Fruit fly (Drosophila melanogaster) Kc167 (cell line): ENCODE results near the gene Idh3g.

Source experiments
- Myc ChIP-seq: fragments of >200 bp; optimal IDR thresholded peaks from 2 replicates; lab custom pipeline; 2017; ENCODE audit warnings: missing external identifiers
- Sin3A ChIP-seq: fragments of >200 bp; optimal IDR thresholded peaks from 2 replicates; lab custom pipeline; 2018; ENCODE audit warnings: missing external identifiers
- h ChIP-seq: fragments of >200 bp; optimal IDR thresholded peaks from 3 replicates; lab custom pipeline; 2018; ENCODE audit warnings: missing external identifiers
- insv ChIP-seq: fragments of >200 bp; optimal IDR thresholded peaks from 3 replicates; lab custom pipeline; 2018; ENCODE audit warnings: missing external identifiers
- psq ChIP-seq: fragments of >200 bp; optimal IDR thresholded peaks from 2 replicates; lab custom pipeline; 2017; ENCODE audit warnings: missing external identifiers
- ttk ChIP-seq: sonication (Bioruptor generic); optimal IDR thresholded peaks from 2 replicates; lab custom pipeline; 2017; ENCODE audit warnings: missing external identifiers

The Idh3g gene

DNA sequence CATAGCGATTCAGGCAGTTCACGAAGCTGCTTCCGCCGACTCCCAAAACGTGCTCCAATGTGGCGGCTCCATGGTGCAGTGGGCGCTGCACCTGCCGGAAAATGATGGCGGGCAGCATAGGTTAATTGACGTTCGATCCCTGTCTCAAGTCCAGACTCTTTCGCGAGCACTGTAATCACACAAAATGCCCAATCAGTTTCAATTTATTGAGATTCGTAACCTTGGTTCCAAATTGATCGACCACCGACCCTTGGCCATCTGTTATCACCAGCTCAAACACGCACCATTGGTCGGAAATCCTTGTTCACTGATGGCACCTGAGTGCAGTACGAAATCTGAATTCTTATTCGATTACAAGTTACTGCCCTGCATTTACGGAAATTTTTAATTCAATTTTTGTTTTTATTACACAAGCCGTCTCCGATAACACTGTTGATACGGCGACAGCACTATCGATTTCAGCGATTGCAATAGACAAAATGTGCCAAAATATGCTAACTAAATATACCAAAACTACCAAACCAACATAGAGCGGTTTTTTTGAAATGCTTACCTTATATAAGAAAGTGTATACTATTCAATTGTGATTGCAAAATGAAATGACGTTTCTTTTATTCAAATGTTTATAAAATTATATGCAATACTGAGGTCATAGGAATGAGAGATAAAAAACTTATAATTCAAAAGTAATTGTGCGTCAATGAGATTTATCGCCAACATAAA is 6.2 kb downstream of the Idh3g start, which contains the start of gene CLS:
TSS of gene CLS (minus strand) at position 673 of the 723 bp plus-strand sequence.
- TF ChIP-seq Myc (lab: Kevin White, UChicago) (no peak), h (no peak), ttk (lab: Kevin White, UChicago) (no peak), Sin3A (lab: Kevin White, UChicago) (no peak), insv (lab: Kevin White, UChicago) (no peak), psq (no peak)

DNA sequence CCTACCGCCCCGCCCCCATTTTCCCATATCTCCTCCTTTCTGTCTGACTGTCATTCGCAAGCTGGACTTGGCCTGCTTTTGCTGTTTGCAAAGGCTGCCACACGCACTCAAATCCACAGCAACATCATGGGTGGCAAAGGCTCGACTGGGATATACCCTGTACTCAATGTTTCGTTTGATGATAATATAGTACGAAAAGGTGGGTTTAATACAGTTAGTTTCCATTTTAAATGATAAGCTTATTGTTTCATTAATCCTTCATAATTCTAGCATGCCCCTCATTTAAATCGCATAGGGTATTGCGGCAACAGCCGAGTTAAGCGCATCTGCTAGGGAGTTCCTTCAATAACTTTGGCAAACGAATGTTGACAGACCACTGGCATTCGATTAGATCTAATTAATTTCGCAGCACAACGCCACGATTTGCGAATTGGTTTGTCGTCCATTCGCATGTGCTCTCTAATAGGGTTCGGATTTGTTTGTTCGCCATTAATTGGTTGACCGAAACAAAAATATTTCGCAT is 13.6 kb downstream of the Idh3g start:
- TF ChIP-seq ttk (lab: Kevin White, UChicago) = no peak
- no peak for TF ChIP-seq h
- TF ChIP-seq psq = no peak

DNA sequence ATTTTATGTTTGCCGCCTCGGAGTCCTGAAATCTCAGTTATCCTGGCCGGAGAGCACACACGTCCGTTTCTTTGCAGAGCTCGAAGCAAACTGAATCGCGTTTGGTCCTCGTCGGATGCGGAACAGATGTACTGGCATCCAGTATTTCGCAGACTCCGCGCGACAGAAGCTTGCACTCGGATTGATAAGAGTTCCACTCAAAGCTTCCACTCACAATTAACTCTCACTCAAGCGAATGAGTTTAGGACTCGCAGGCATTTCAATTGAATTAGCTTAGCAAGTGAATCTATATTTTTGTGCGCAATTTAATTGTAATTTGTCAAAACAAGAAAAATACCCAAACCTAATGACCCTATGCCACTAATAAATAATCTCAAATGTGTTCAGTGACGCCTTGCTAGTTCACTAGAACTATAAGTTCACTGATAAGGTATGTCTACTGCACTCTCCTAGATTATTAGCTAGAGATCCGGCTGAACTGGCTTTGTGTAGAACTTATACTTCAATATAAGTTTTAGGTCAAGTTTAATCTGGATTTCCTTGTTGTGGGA is 39.5 kb downstream of the Idh3g start:
- TF ChIP-seq Sin3A (lab: Kevin White, UChicago) = no peak
- no peak for TF ChIP-seq ttk (lab: Kevin White, UChicago)
- no peak for TF ChIP-seq psq
- no peak for TF ChIP-seq h
- no peak for TF ChIP-seq insv (lab: Kevin White, UChicago)
- no peak for TF ChIP-seq Myc (lab: Kevin White, UChicago)

dm6 chr3R:25721030-25721429 is 40.4 kb downstream of the Idh3g start:
- TF ChIP-seq h (no peak), psq (no peak), insv (lab: Kevin White, UChicago) (no peak), ttk (lab: Kevin White, UChicago) (no peak), Myc (lab: Kevin White, UChicago) (no peak), Sin3A (lab: Kevin White, UChicago) (no peak)

DNA sequence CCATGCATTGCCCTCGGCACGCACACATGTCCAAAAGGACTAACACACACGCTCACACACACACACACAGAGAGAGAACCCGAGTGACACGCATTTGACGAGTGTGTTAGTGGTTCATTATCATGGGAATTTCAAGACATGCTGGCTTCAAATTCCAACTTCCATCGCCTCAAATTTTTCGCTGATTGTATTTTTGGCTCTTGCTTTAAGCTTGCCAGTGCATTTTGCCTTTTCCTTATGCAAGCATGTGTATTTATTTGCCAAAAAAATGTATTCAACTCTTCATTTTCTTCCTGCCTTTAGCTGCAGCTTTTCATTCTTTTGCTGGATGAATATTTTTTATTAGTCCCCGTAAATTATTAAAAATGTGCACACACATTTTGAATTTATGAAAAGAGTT is 43.1 kb downstream of the Idh3g start:
- no peak for TF ChIP-seq ttk (lab: Kevin White, UChicago)
- TF ChIP-seq h = no peak
- TF ChIP-seq insv (lab: Kevin White, UChicago) = no peak
- no peak for TF ChIP-seq psq
- TF ChIP-seq Sin3A (lab: Kevin White, UChicago) = no peak
- TF ChIP-seq Myc (lab: Kevin White, UChicago) = no peak
